Fruit fly (Drosophila melanogaster): ENCODE data around the gene beta-Spec.

beta-Spec gene

dm6 chrX:17696637-17697036 lies 39.5 kb downstream of the beta-Spec start (continued):
- TF ChIP-seq Doc2 (GFP tag; IDR thresholded peaks at IDR 0.05) (no peak), CG14014 (GFP tag; IDR thresholded peaks at IDR 0.05) (peak; percentile 73), salm (tag; optimal IDR thresholded peaks at IDR 0.05) (peak; percentile 36), Hmx (GFP tag; optimal IDR thresholded peaks at IDR 0.05) (no peak), CG3847 (GFP tag; IDR thresholded peaks at IDR 0.05) (peak; percentile 82), CG2875 (GFP tag; optimal IDR thresholded peaks at IDR 0.05) (no peak), CG8388 (GFP tag; optimal IDR thresholded peaks at IDR 0.05) (peak; percentile 9), CG6813 (GFP tag; optimal IDR thresholded peaks at IDR 0.05) (peak; percentile 35), CkIIα-i1 (GFP tag; IDR thresholded peaks at IDR 0.05) (no peak), CG15601 (tag; optimal IDR thresholded peaks at IDR 0.05) (no peak), CG9932 (GFP tag; IDR thresholded peaks at IDR 0.05) (peak; percentile 84), Dbx (GFP tag; IDR thresholded peaks at IDR 0.05) (peak; percentile 65; the same call in 1 of the 3 replicates), CG2120 (GFP tag; optimal IDR thresholded peaks at IDR 0.05) (peak; percentile 85), luna (GFP tag; optimal IDR thresholded peaks at IDR 0.05) (no peak), trh (GFP tag; optimal IDR thresholded peaks at IDR 0.05) (no peak), tgo (GFP tag; IDR thresholded peaks at IDR 0.05) (peak; percentile 70), D19A (tag; optimal IDR thresholded peaks at IDR 0.05) (peak; percentile 8), croc (GFP tag; conservative IDR thresholded peaks at IDR 0.05) (no peak), HLHmδ (GFP tag; optimal IDR thresholded peaks at IDR 0.05) (no peak), GATAe (GFP tag; conservative IDR thresholded peaks at IDR 0.05) (no peak), CG12391 (tag; optimal IDR thresholded peaks at IDR 0.05) (peak; percentile 48), stwl (tag; optimal IDR thresholded peaks at IDR 0.05) (no peak), zfh1 (GFP tag; IDR thresholded peaks at IDR 0.05) (no peak), kay (GFP tag; optimal IDR thresholded peaks at IDR 0.05) (peak; percentile 0), gce (GFP tag; IDR thresholded peaks at IDR 0.05) (no peak), CG12659 (GFP tag; optimal IDR thresholded peaks at IDR 0.05) (peak; percentile 48), nerfin-1 (tag; optimal IDR thresholded peaks at IDR 0.05) (no peak), CG13624 (GFP tag; optimal IDR thresholded peaks at IDR 0.05) (peak; percentile 42), esg (GFP tag; conservative IDR thresholded peaks at IDR 0.05) (peak; percentile 44; the same call in 1 of the 2 replicates), Atf-2 (GFP tag; optimal IDR thresholded peaks at IDR 0.05) (no peak), Asciz (GFP tag; optimal IDR thresholded peaks at IDR 0.05) (no peak), CG9727 (GFP tag; optimal IDR thresholded peaks at IDR 0.05) (peak; percentile 50), mld (GFP tag; IDR thresholded peaks at IDR 0.05; ENCODE audit: partially characterized antibody) (no peak), CG12744 (GFP tag; optimal IDR thresholded peaks at IDR 0.05) (no peak), yki (optimal IDR thresholded peaks at IDR 0.05) (no peak), Dek (tag; optimal IDR thresholded peaks at IDR 0.05) (peak; percentile 70), Dp (GFP tag; optimal IDR thresholded peaks at IDR 0.05) (no peak), B-H2 (GFP tag; optimal IDR thresholded peaks at IDR 0.05) (no peak), lab (GFP tag; optimal IDR thresholded peaks at IDR 0.05) (peak; percentile 47), Fer1 (GFP tag; optimal IDR thresholded peaks at IDR 0.05) (peak; percentile 58), nom (GFP tag; optimal IDR thresholded peaks at IDR 0.05) (no peak), BtbVII (GFP tag; optimal IDR thresholded peaks at IDR 0.05) (peak; percentile 36), Adf1 (GFP tag; IDR thresholded peaks at IDR 0.05) (peak; percentile 61; the same call in 1 of the 2 replicates), onecut (GFP tag; IDR thresholded peaks at IDR 0.05) (peak; percentile 47; the same call in 1 of the 2 replicates), schlank (tag; optimal IDR thresholded peaks at IDR 0.05) (peak; percentile 40), z (GFP tag; IDR thresholded peaks at IDR 0.05) (no peak), CG12299 (tag; optimal IDR thresholded peaks at IDR 0.05) (peak; percentile 51), CG6854 (GFP tag; optimal IDR thresholded peaks at IDR 0.05) (peak; percentile 13), fru (optimal IDR thresholded peaks at IDR 0.05) (no peak), CG31224 (GFP tag; IDR thresholded peaks at IDR 0.05) (0 out of 2 replicates have a peak, but pooled peaks have one; percentile 24), ro (GFP tag; IDR thresholded peaks at IDR 0.05) (no peak), Oaz (GFP tag; IDR thresholded peaks at IDR 0.05) (peak; percentile 37; the same call in 1 of the 2 replicates)
